Worm (Caenorhabditis elegans) whole organism, L4/young adult: ENCODE measurements around the gene mma-1.

Experiments
- W03F9.2 ChIP-seq: fragments of 150-350 bp; optimal IDR thresholded peaks from 2 replicates; lab custom pipeline; 2014; ENCODE audit warnings: missing biosample characterization, missing genetic modification characterization
- dao-5 ChIP-seq: sonication (generic microtip); optimal IDR thresholded peaks from 2 replicates; lab custom pipeline; 2016; ENCODE audit warnings: missing genotype, missing genetic modification characterization, moderate library complexity, missing compliant biosample characterization
- him-1 ChIP-seq: sonication (generic microtip); optimal IDR thresholded peaks from 2 replicates; lab custom pipeline; 2016; ENCODE audit warnings: missing genotype, missing genetic modification reagents, missing genetic modification characterization, missing compliant biosample characterization

mma-1 gene

ce11 chrV:12596196-12596595 is at the start of gene mma-1:
mma-1 (minus strand) TSS chrV:12596296.
- TF ChIP-seq W03F9.2 (no peak), dao-5 (tag; lab: Kevin White, UChicago) (no peak), him-1 (tag; lab: Kevin White, UChicago) (no peak)

- TF ChIP-seq W03F9.2 (no peak), him-1 (tag; lab: Kevin White, UChicago) (no peak), dao-5 (tag; lab: Kevin White, UChicago) (no peak)
Observed at ce11 chrV:12644500-12644899, 48.4 kb upstream of the mma-1 start, which contains the start of gene F56H9.8. F56H9.8 (plus strand) TSS chrV:12644800.

ce11 chrV:12640384-12640783 is 44.3 kb upstream of the mma-1 start, which contains the start of gene gpa-8:
gpa-8 (minus strand) TSS chrV:12640484.
- TF ChIP-seq dao-5 (tag; lab: Kevin White, UChicago) (no peak), him-1 (tag; lab: Kevin White, UChicago) (no peak), W03F9.2 (no peak)

ce11 chrV:12637764-12638502 is 41.8 kb upstream of the mma-1 start:
- TF ChIP-seq W03F9.2 (no peak), dao-5 (tag; lab: Kevin White, UChicago) (no peak), him-1 (tag; lab: Kevin White, UChicago) (no peak)

ce11 chrV:12637238-12637690 is 41.2 kb upstream of the mma-1 start, which contains the start of gene F56H9.2:
F56H9.2 (plus strand) TSS chrV:12637663.
- TF ChIP-seq him-1 (tag; lab: Kevin White, UChicago) (no peak), dao-5 (tag; lab: Kevin White, UChicago) (no peak), W03F9.2 (no peak)

- TF ChIP-seq W03F9.2 (no peak), him-1 (tag; lab: Kevin White, UChicago) (no peak), dao-5 (tag; lab: Kevin White, UChicago) (no peak)
Observed at ce11 chrV:12636248-12636647, 40.2 kb upstream of the mma-1 start.

ce11 chrV:12635218-12635617 is 39.1 kb upstream of the mma-1 start:
- TF ChIP-seq dao-5 (tag; lab: Kevin White, UChicago) (no peak), W03F9.2 (no peak), him-1 (tag; lab: Kevin White, UChicago) (no peak)

ce11 chrV:12634746-12635145 is 38.6 kb upstream of the mma-1 start:
- TF ChIP-seq W03F9.2: no peak
- TF ChIP-seq him-1 (tag; lab: Kevin White, UChicago): no peak
- no peak for TF ChIP-seq dao-5 (tag; lab: Kevin White, UChicago)

ce11 chrV:12634050-12634449 is 38.0 kb upstream of the mma-1 start:
- TF ChIP-seq W03F9.2 (no peak), him-1 (tag; lab: Kevin White, UChicago) (no peak), dao-5 (tag; lab: Kevin White, UChicago) (no peak)

ce11 chrV:12633046-12633445 is 37.0 kb upstream of the mma-1 start:
- TF ChIP-seq W03F9.2: no peak
- no peak for TF ChIP-seq him-1 (tag; lab: Kevin White, UChicago)
- no peak for TF ChIP-seq dao-5 (tag; lab: Kevin White, UChicago)

- TF ChIP-seq him-1 (tag; lab: Kevin White, UChicago) (no peak), dao-5 (tag; lab: Kevin White, UChicago) (no peak), W03F9.2 (no peak)
Observed at ce11 chrV:12632048-12632447, 36.0 kb upstream of the mma-1 start, which contains the start of gene srx-113. srx-113 (minus strand) TSS chrV:12632148.

ce11 chrV:12629743-12630142 is 33.6 kb upstream of the mma-1 start, which contains the start of gene F56H9.6:
F56H9.6 (minus strand) TSS chrV:12629843.
- TF ChIP-seq dao-5 (tag; lab: Kevin White, UChicago): no peak
- TF ChIP-seq W03F9.2: no peak
- no peak for TF ChIP-seq him-1 (tag; lab: Kevin White, UChicago)

ce11 chrV:12624371-12624770 is 28.3 kb upstream of the mma-1 start, which contains the start of gene F56H9.9:
F56H9.9 (minus strand) TSS chrV:12624471.
- TF ChIP-seq him-1 (tag; lab: Kevin White, UChicago) (no peak), W03F9.2 (no peak), dao-5 (tag; lab: Kevin White, UChicago) (no peak)

ce11 chrV:12612118-12612517 is 16.0 kb upstream of the mma-1 start, which contains the start of gene cyc-2.2:
cyc-2.2 (minus strand) TSS chrV:12612218.
- TF ChIP-seq W03F9.2: no peak
- no peak for TF ChIP-seq dao-5 (tag; lab: Kevin White, UChicago)
- no peak for TF ChIP-seq him-1 (tag; lab: Kevin White, UChicago)
